Worm (Caenorhabditis elegans) whole organism, mixed stage, embryonic: ENCODE results near the gene M163.1.

Experiments used
- M03D4.4 ChIP-seq: sonication (generic microtip); optimal IDR thresholded peaks from 2 replicates; lab custom pipeline; 2017; ENCODE audit warnings: mild to moderate bottlenecking, missing genetic modification characterization, missing compliant biosample characterization
- blmp-1 ChIP-seq: fragments of 150-350 bp; optimal IDR thresholded peaks from 2 replicates; lab custom pipeline; 2014; ENCODE audit warnings: missing biosample characterization, missing genetic modification characterization
- ceh-39 ChIP-seq: fragments of 150-350 bp; optimal IDR thresholded peaks from 2 replicates; lab custom pipeline; 2014; ENCODE audit warnings: missing biosample characterization, missing genetic modification characterization
- ceh-43 ChIP-seq: fragments of 200-800 bp; sonication (Bioruptor generic); optimal IDR thresholded peaks from 2 replicates; lab custom pipeline; 2018; ENCODE audit warnings: mild to moderate bottlenecking, missing genetic modification characterization, moderate library complexity, missing compliant biosample characterization
- ceh-83 ChIP-seq: fragments of 200-800 bp; sonication (Bioruptor generic); optimal IDR thresholded peaks from 2 replicates; lab custom pipeline; 2018; ENCODE audit warnings: mild to moderate bottlenecking, missing genetic modification characterization, missing compliant biosample characterization
- ces-1 ChIP-seq: fragments of 150-350 bp; optimal IDR thresholded peaks from 2 replicates; lab custom pipeline; 2014; ENCODE audit warnings: missing biosample characterization, missing genetic modification reagents, missing genetic modification characterization
- cnd-1 ChIP-seq: fragments of 200-800 bp; sonication (Bioruptor generic); optimal IDR thresholded peaks from 2 replicates; lab custom pipeline; 2018; ENCODE audit warnings: mild to moderate bottlenecking, missing genetic modification characterization, missing compliant biosample characterization
- drap-1 ChIP-seq: fragments of 200-800 bp; sonication (Bioruptor generic); optimal IDR thresholded peaks from 3 replicates; lab custom pipeline; 2018; ENCODE audit warnings: mild to moderate bottlenecking, missing genetic modification characterization, missing compliant biosample characterization
- elt-1 ChIP-seq: sonication (generic microtip); optimal IDR thresholded peaks from 2 replicates; lab custom pipeline; 2017; ENCODE audit warnings: missing genetic modification characterization, mild to moderate bottlenecking, missing compliant biosample characterization, antibody characterized with exemption, moderate library complexity, borderline replicate concordance; ENCODE audit not compliant: insufficient read depth
- elt-3 ChIP-seq: fragments of 150-350 bp; optimal IDR thresholded peaks from 2 replicates; lab custom pipeline; 2014; ENCODE audit warnings: missing biosample characterization, missing genetic modification characterization
- flh-1 ChIP-seq: fragments of 200-800 bp; sonication (Bioruptor generic); optimal IDR thresholded peaks from 2 replicates; lab custom pipeline; 2018; ENCODE audit warnings: mild to moderate bottlenecking, missing genetic modification characterization, moderate library complexity, missing compliant biosample characterization
- ham-2 ChIP-seq: fragments of 200-800 bp; sonication (Bioruptor generic); optimal IDR thresholded peaks from 2 replicates; lab custom pipeline; 2018; ENCODE audit warnings: mild to moderate bottlenecking, missing genetic modification characterization, missing compliant biosample characterization
- hlh-1 ChIP-seq: fragments of 150-350 bp; optimal IDR thresholded peaks from 2 replicates; lab custom pipeline; 2014; ENCODE audit warnings: missing biosample characterization, missing genetic modification reagents, missing genetic modification characterization
- lin-13 ChIP-seq: fragments of 150-350 bp; optimal IDR thresholded peaks from 2 replicates; lab custom pipeline; 2014; ENCODE audit warnings: missing biosample characterization, missing genetic modification characterization
- lin-32 ChIP-seq: fragments of 200-800 bp; sonication (Bioruptor generic); optimal IDR thresholded peaks from 2 replicates; lab custom pipeline; 2018; ENCODE audit warnings: mild to moderate bottlenecking, missing genetic modification characterization, missing compliant biosample characterization
- mab-5 ChIP-seq: fragments of 150-350 bp; optimal IDR thresholded peaks from 2 replicates; lab custom pipeline; 2014; ENCODE audit warnings: missing biosample characterization, missing genetic modification characterization
- mep-1 ChIP-seq: fragments of 150-350 bp; optimal IDR thresholded peaks from 2 replicates; lab custom pipeline; 2017; ENCODE audit warnings: missing biosample characterization, missing genetic modification reagents, missing genetic modification characterization, inconsistent platforms
- mls-2 ChIP-seq: sonication (generic microtip); optimal IDR thresholded peaks from 2 replicates; lab custom pipeline; 2016; ENCODE audit warnings: mild to moderate bottlenecking, missing genetic modification characterization, moderate library complexity, missing compliant biosample characterization
- nhr-12 ChIP-seq: fragments of 150-350 bp; optimal IDR thresholded peaks from 2 replicates; lab custom pipeline; 2014; ENCODE audit warnings: missing biosample characterization, missing genetic modification characterization
- nhr-2 ChIP-seq: fragments of 150-350 bp; optimal IDR thresholded peaks from 2 replicates; lab custom pipeline; 2014; ENCODE audit warnings: missing biosample characterization, missing genetic modification characterization
- nhr-237 ChIP-seq: fragments of 150-350 bp; optimal IDR thresholded peaks from 2 replicates; lab custom pipeline; 2014; ENCODE audit warnings: missing biosample characterization, missing genetic modification characterization
- nhr-28 ChIP-seq: fragments of 150-350 bp; optimal IDR thresholded peaks from 2 replicates; lab custom pipeline; 2014; ENCODE audit warnings: missing biosample characterization, missing genetic modification characterization
- nhr-76 ChIP-seq: sonication (generic microtip); optimal IDR thresholded peaks from 2 replicates; lab custom pipeline; 2017; ENCODE audit warnings: missing biosample characterization, missing genetic modification characterization
- pha-4 ChIP-seq: fragments of 150-350 bp; optimal IDR thresholded peaks from 2 replicates; lab custom pipeline; 2018; ENCODE audit warnings: missing biosample characterization, missing genetic modification reagents, missing genetic modification characterization
- sem-2 ChIP-seq: fragments of 200-800 bp; sonication (Bioruptor generic); optimal IDR thresholded peaks from 2 replicates; lab custom pipeline; 2018; ENCODE audit warnings: mild to moderate bottlenecking, missing genetic modification characterization, missing compliant biosample characterization
- sptf-1 ChIP-seq: sonication (generic microtip); optimal IDR thresholded peaks from 2 replicates; lab custom pipeline; 2017; ENCODE audit warnings: mild to moderate bottlenecking, missing genetic modification characterization, moderate library complexity, missing compliant biosample characterization
- tbx-8 ChIP-seq: fragments of 200-800 bp; sonication (Bioruptor generic); optimal IDR thresholded peaks from 2 replicates; lab custom pipeline; 2018; ENCODE audit warnings: mild to moderate bottlenecking, missing genetic modification characterization, moderate library complexity, missing compliant biosample characterization
- unc-120 ChIP-seq: sonication (generic microtip); optimal IDR thresholded peaks from 2 replicates; lab custom pipeline; 2017; ENCODE audit warnings: missing genetic modification characterization, missing compliant biosample characterization; ENCODE audit not compliant: poor library complexity, severe bottlenecking
- unc-39 ChIP-seq: fragments of 150-350 bp; optimal IDR thresholded peaks from 2 replicates; lab custom pipeline; 2014; ENCODE audit warnings: missing biosample characterization, missing genetic modification characterization
- zip-8 ChIP-seq: fragments of 150-350 bp; optimal IDR thresholded peaks from 2 replicates; lab custom pipeline; 2014; ENCODE audit warnings: missing biosample characterization, missing genetic modification characterization
- ztf-11 ChIP-seq: fragments of 150-350 bp; optimal IDR thresholded peaks from 2 replicates; lab custom pipeline; 2014; ENCODE audit warnings: missing biosample characterization, missing genetic modification characterization

The M163.1 gene

DNA sequence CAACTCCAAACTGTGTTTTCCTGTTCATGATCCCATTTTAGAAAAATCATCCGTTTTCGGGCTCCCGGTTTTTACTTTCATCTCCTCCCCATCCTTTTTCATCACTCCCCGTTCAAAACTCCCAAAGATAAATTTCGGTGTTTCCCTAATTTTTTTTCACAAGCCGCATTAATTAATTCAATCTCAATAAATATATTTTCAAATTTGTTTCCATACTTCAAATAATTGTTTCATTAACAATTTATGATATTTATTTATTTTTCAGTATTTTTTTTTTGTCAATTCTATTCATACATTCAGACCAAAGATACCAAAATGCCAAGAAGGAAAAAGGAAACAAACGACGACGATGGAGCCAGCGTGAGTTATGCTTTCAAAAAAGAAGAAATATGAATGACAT lies 16.8 kb upstream of the M163.1 start, which contains the start of gene D1025.1:
Gene D1025.1 (plus strand): TSS at position 301 of the 400 bp plus-strand sequence.
- TF ChIP-seq pha-4 (no peak), cnd-1 (tag; lab: Kevin White, UChicago) (no peak), ham-2 (GFP tag; lab: Kevin White, UChicago) (no peak), unc-39 (tag; lab: Kevin White, UChicago) (no peak), elt-1 (tag; lab: Kevin White, UChicago) (no peak), ces-1 (GFP tag; lab: Kevin White, UChicago) (no peak), nhr-76 (tag; lab: Kevin White, UChicago) (no peak), ceh-43 (no peak), nhr-237 (tag; lab: Kevin White, UChicago) (no peak), tbx-8 (GFP tag; lab: Kevin White, UChicago) (no peak), blmp-1 (no peak), nhr-12 (no peak)
- TF ChIP-seq, all 35 proteins: peak for 0

DNA sequence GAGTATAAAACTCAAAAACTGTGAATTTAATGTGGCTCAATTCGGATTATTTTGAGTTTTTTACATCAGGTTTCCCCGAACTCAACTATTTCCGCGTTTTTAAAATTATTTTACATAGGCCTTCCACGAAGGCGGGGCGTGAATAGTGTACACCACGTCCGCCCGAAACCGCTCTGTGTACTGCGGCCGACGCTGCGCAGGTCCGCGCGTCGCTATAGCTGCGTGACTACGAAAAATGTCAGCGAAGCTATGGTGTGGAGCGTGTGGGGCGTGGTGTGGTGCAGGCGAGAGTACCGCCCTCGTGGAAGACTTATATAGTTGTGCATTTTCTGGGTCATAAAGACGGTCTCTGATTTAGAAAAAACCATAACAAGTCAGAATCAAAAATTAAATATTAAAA lies 14.2 kb upstream of the M163.1 start:
- no peak for TF ChIP-seq tbx-8 (GFP tag; lab: Kevin White, UChicago)
- no peak for TF ChIP-seq ces-1 (GFP tag; lab: Kevin White, UChicago)
- TF ChIP-seq M03D4.4, result no peak
- TF ChIP-seq ham-2 (GFP tag; lab: Kevin White, UChicago), result no peak
- TF ChIP-seq nhr-76 (tag; lab: Kevin White, UChicago), result no peak
- no peak for TF ChIP-seq sem-2 (GFP tag; lab: Kevin White, UChicago)
- TF ChIP-seq elt-3 (tag; lab: Kevin White, UChicago), result no peak

DNA sequence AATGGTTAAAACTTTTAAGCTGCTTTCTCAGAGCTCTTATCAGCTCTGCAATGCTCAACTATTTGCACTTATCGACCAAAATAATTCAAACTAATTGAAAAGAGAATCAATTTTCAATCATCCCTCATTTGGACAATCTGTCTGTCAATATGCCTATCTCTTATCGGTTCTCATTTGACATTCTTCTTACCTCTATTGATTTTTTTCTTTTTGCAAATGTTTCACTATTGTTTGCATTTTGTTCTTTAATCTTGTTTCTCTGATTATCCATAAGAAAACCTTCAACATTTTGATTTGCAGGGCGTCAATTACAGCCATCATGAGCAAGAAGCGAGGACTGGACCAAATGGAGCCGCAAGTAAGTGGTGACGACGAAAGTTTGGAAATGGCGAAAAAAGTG lies 12.9 kb upstream of the M163.1 start, which contains the start of gene D1025.10:
Gene D1025.10 (plus strand): TSS at position 301 of the 400 bp plus-strand sequence.
- TF ChIP-seq flh-1 (GFP tag; lab: Kevin White, UChicago) (no peak), ham-2 (GFP tag; lab: Kevin White, UChicago) (no peak), tbx-8 (GFP tag; lab: Kevin White, UChicago) (no peak), unc-39 (tag; lab: Kevin White, UChicago) (no peak), mls-2 (tag; lab: Kevin White, UChicago) (no peak), drap-1 (no peak), elt-1 (tag; lab: Kevin White, UChicago) (no peak), ceh-43 (no peak), pha-4 (no peak), mab-5 (tag; lab: Kevin White, UChicago) (no peak), ceh-83 (GFP tag; lab: Kevin White, UChicago) (no peak), M03D4.4 (no peak), blmp-1 (no peak), lin-32 (GFP tag; lab: Kevin White, UChicago) (no peak), ces-1 (GFP tag; lab: Kevin White, UChicago) (no peak), nhr-76 (tag; lab: Kevin White, UChicago) (no peak), mep-1 (tag; lab: Kevin White, UChicago) (no peak)

DNA sequence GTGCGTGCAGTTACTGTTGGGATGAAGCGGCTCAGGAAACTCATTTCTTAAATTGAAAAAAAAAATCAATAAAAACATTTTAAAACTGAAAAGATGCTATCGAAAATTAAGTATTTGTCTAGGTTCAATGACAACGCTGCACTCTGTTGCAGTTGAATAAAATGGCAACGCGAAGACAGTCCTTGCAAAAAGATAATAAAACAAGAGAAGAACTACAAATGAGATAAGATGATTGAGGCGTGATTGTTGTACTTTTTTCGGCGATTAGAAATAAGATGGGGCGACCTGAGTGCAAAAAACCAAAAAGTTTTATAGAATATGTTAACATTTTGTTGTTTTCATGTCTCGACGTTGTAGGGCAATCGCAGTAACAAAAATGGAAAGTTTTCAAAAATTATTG lies 11.4 kb upstream of the M163.1 start, which contains the start of gene gcsh-1:
Gene gcsh-1 (minus strand): TSS at position 46 of the 400 bp plus-strand sequence.
- no peak for TF ChIP-seq ceh-39 (tag; lab: Kevin White, UChicago)
- TF ChIP-seq hlh-1 (tag; lab: Kevin White, UChicago), result no peak
- TF ChIP-seq mls-2 (tag; lab: Kevin White, UChicago), result no peak
- no peak for TF ChIP-seq lin-32 (GFP tag; lab: Kevin White, UChicago)
- no peak for TF ChIP-seq elt-3 (tag; lab: Kevin White, UChicago)
- no peak for TF ChIP-seq nhr-28 (tag; lab: Kevin White, UChicago)
- no peak for TF ChIP-seq unc-39 (tag; lab: Kevin White, UChicago)
- TF ChIP-seq flh-1 (GFP tag; lab: Kevin White, UChicago), result no peak
- TF ChIP-seq nhr-76 (tag; lab: Kevin White, UChicago), result no peak
- TF ChIP-seq nhr-2, result no peak
- TF ChIP-seq sptf-1, result no peak
- TF ChIP-seq M03D4.4, result no peak
- no peak for TF ChIP-seq pha-4
- no peak for TF ChIP-seq lin-13
- no peak for TF ChIP-seq ztf-11 (tag; lab: Kevin White, UChicago)
- TF ChIP-seq, all 35 proteins: peak for 0

DNA sequence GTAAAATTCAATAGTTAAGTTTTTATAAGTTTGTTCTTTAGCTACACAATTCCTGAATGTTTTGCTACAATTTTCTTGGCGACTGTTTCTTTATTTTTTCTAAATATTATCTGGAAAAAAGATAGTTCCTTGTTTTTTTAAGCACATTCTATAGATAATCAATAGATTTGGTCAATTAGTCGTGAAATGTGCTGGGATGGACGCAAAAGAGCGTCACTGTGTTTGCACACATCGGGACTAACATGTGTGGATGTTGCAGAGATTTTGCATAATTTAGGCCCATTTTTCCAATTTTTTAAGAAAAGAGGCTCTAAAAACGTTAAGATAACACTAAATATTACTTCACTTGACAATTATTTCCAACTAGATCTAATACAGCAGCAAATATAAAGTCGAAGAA lies 9.8 kb upstream of the M163.1 start:
- TF ChIP-seq ces-1 (GFP tag; lab: Kevin White, UChicago) (peak; percentile 93), mep-1 (tag; lab: Kevin White, UChicago) (peak; percentile 8), zip-8 (tag; lab: Kevin White, UChicago) (no peak), unc-120 (peak; percentile 4)
